Worm (Caenorhabditis elegans) whole organism, L3 larva: Measurements from ENCODE around the gene ndub-2.

Source experiments
- ama-1 ChIP-seq: fragments of 150-350 bp; optimal IDR thresholded peaks from 2 replicates; lab custom pipeline; 2018
- fkh-10 ChIP-seq: sonication (generic microtip); optimal IDR thresholded peaks from 2 replicates; lab custom pipeline; 2017; ENCODE audit warnings: missing biosample characterization, missing genetic modification reagents, missing genetic modification characterization
- fos-1 ChIP-seq: fragments of 150-350 bp; optimal IDR thresholded peaks from 2 replicates; lab custom pipeline; 2014; ENCODE audit warnings: missing biosample characterization, missing genetic modification characterization
- nhr-23 ChIP-seq: fragments of 150-350 bp; optimal IDR thresholded peaks from 2 replicates; lab custom pipeline; 2014; ENCODE audit warnings: missing biosample characterization, missing genetic modification reagents, missing genetic modification characterization

- no peak for TF ChIP-seq nhr-23 (tag; lab: Kevin White, UChicago)
- TF ChIP-seq ama-1 (lab: Kevin White, UChicago), result no peak
- TF ChIP-seq fkh-10, result no peak
- no peak for TF ChIP-seq fos-1 (tag; lab: Kevin White, UChicago)
Measured at ce11 chrII:8994336-8994735, 1.8 kb upstream of the ndub-2 start, which contains the start of gene F44G4.1.
